Worm (Caenorhabditis elegans) whole organism, midembryonic: Measurements from ENCODE around the gene clec-149.

Experiments used
- T22C8.4 ChIP-seq: fragments of 200-800 bp; sonication (Bioruptor generic); IDR thresholded peaks from 2 replicates; pipeline ENCODE4 v1.3.6; 2022; ENCODE audit warnings: missing genetic modification characterization, missing compliant biosample characterization
- cog-1 ChIP-seq: sonication (generic microtip); optimal IDR thresholded peaks from 2 replicates; lab custom pipeline; 2016; ENCODE audit warnings: missing genetic modification characterization, missing compliant biosample characterization
- flt-1 ChIP-seq: fragments of 200-800 bp; sonication (Bioruptor generic); IDR thresholded peaks from 2 replicates; pipeline ENCODE4 v1.3.6; 2022; ENCODE audit warnings: missing genetic modification characterization, missing compliant biosample characterization
- klf-2 ChIP-seq: fragments of 200-800 bp; sonication (Bioruptor generic); conservative IDR thresholded peaks from 2 replicates; pipeline ENCODE4 v1.3.6; 2022; ENCODE audit warnings: missing genetic modification reagents, missing genetic modification characterization, missing compliant biosample characterization
- med-1 ChIP-seq: sonication (generic microtip); optimal IDR thresholded peaks from 2 replicates; lab custom pipeline; 2017; ENCODE audit warnings: missing genetic modification characterization, mild to moderate bottlenecking, missing compliant biosample characterization, antibody characterized with exemption, missing genetic modification reagents; ENCODE audit not compliant: insufficient read depth
- ref-1 ChIP-seq: fragments of 200-800 bp; sonication (Bioruptor generic); conservative IDR thresholded peaks from 2 replicates; pipeline ENCODE4 v1.3.6; 2022; ENCODE audit warnings: missing genetic modification reagents, missing genetic modification characterization, missing compliant biosample characterization
- tab-1 ChIP-seq: fragments of 200-800 bp; sonication (Bioruptor generic); IDR thresholded peaks from 2 replicates; pipeline ENCODE4 v1.3.6; 2022; ENCODE audit warnings: missing genetic modification characterization, missing compliant biosample characterization
- ztf-23 ChIP-seq: fragments of 200-800 bp; sonication (Bioruptor generic); IDR thresholded peaks from 2 replicates; pipeline ENCODE4 v1.3.6; 2022; ENCODE audit warnings: missing genetic modification reagents, missing genetic modification characterization, missing compliant biosample characterization
- ztf-29 ChIP-seq: fragments of 200-800 bp; sonication (Bioruptor generic); IDR thresholded peaks from 2 replicates; pipeline ENCODE4 v1.3.6; 2022; ENCODE audit warnings: missing genetic modification reagents, missing genetic modification characterization, missing compliant biosample characterization

The clec-149 gene

DNA sequence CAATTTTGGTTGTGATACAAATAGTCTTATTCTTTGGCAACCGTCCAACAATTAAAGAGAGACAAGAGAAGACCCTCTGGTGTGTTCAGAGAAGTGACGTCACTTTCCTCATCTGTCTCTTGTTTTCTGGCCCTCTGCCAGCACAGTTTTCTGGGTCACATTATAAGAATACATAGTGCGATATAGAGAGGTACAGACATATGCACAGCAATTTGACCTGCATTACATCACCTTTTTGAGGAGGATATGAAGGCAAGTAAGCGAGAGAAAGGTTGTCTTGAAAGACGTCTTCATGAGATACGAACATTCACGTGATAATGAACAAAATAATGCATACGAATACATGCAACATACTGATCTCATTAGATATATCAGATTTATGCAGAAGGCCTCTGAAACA is 47.5 kb downstream of the clec-149 start:
- TF ChIP-seq cog-1 (tag; lab: Kevin White, UChicago) (no peak), tab-1 (no peak), ref-1 (GFP tag; lab: Robert Waterston, UW) (no peak), flt-1 (no peak), ztf-23 (GFP tag; lab: Robert Waterston, UW) (no peak), ztf-29 (GFP tag; lab: Robert Waterston, UW) (no peak), klf-2 (GFP tag; lab: Robert Waterston, UW) (no peak)

DNA sequence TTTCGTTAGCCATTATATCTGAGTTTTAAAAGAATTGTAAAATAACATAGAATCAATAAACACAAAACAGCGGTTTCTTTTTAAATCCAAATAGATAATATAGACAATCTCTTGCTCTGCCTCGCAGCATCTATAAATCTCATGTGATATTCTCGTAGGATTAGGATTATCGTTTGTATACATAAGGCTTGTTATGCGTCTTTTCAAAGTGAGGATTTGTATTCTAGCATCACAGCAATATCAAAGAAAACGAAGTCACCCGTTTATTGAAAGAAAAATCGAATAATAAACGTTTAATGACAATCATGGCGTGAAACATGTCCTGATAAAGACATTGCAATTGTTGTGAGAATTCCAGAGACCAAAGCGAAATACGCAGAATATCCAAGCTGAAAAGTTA is 49.4 kb downstream of the clec-149 start, which contains the start of the genes T24C4.3 and clc-20:
TSS of gene T24C4.3 (minus strand) at position 101 of the 400 bp plus-strand sequence.
TSS of gene clc-20 (plus strand) at position 211 of the 400 bp plus-strand sequence.
- TF ChIP-seq T22C8.4 (GFP tag; lab: Robert Waterston, UW): no peak
- no peak for TF ChIP-seq ref-1 (GFP tag; lab: Robert Waterston, UW)
- no peak for TF ChIP-seq klf-2 (GFP tag; lab: Robert Waterston, UW)

DNA sequence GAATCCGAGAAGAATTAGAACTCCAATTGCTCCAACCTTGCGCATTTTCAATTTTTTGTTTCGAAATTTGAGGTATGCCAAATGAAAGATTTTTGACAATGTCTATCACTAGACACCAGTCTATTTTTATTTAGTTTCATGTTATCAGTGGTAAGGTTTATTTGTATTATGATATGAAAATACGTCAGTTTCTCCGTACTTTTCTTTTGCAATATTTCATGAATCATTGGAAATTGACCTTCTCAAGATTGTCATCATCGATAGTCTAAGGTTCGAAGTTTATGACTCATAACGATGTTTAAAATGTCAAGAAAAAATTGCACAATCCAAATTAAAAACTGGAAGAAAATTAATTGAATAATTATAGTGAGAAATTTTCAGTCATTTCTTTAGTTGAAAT is 50.4 kb downstream of the clec-149 start, which contains the start of gene clc-19:
TSS of gene clc-19 (minus strand) at position 135 of the 400 bp plus-strand sequence.
- no peak for TF ChIP-seq flt-1
- TF ChIP-seq med-1 (GFP tag; lab: Kevin White, UChicago): no peak
- no peak for TF ChIP-seq ztf-29 (GFP tag; lab: Robert Waterston, UW)
- no peak for TF ChIP-seq ref-1 (GFP tag; lab: Robert Waterston, UW)
- TF ChIP-seq tab-1: no peak
- no peak for TF ChIP-seq ztf-23 (GFP tag; lab: Robert Waterston, UW)
- no peak for TF ChIP-seq T22C8.4 (GFP tag; lab: Robert Waterston, UW)
- TF ChIP-seq klf-2 (GFP tag; lab: Robert Waterston, UW): no peak
- no peak for TF ChIP-seq cog-1 (tag; lab: Kevin White, UChicago)
